Worm (Caenorhabditis elegans) whole organism, mixed stage, embryonic: ENCODE results near the gene Y113G7A.22.
A peak's percentile ranks its signal among the peaks of the same experiment; 100 is the strongest.

Experiments used
- bed-3 ChIP-seq: fragments of 200-800 bp; sonication (Bioruptor generic); optimal IDR thresholded peaks from 3 replicates; lab custom pipeline; 2018; ENCODE audit warnings: mild to moderate bottlenecking, missing genetic modification characterization, moderate library complexity, missing compliant biosample characterization
- ces-1 ChIP-seq: fragments of 150-350 bp; optimal IDR thresholded peaks from 2 replicates; lab custom pipeline; 2014; ENCODE audit warnings: missing biosample characterization, missing genetic modification reagents, missing genetic modification characterization
- lin-32 ChIP-seq: fragments of 200-800 bp; sonication (Bioruptor generic); optimal IDR thresholded peaks from 2 replicates; lab custom pipeline; 2018; ENCODE audit warnings: mild to moderate bottlenecking, missing genetic modification characterization, missing compliant biosample characterization
- nhr-2 ChIP-seq: fragments of 150-350 bp; optimal IDR thresholded peaks from 2 replicates; lab custom pipeline; 2014; ENCODE audit warnings: missing biosample characterization, missing genetic modification characterization
- nhr-237 ChIP-seq: fragments of 150-350 bp; optimal IDR thresholded peaks from 2 replicates; lab custom pipeline; 2014; ENCODE audit warnings: missing biosample characterization, missing genetic modification characterization
- sem-2 ChIP-seq: fragments of 200-800 bp; sonication (Bioruptor generic); optimal IDR thresholded peaks from 2 replicates; lab custom pipeline; 2018; ENCODE audit warnings: mild to moderate bottlenecking, missing genetic modification characterization, missing compliant biosample characterization
- sptf-1 ChIP-seq: sonication (generic microtip); optimal IDR thresholded peaks from 2 replicates; lab custom pipeline; 2017; ENCODE audit warnings: mild to moderate bottlenecking, missing genetic modification characterization, moderate library complexity, missing compliant biosample characterization
- tbx-8 ChIP-seq: fragments of 200-800 bp; sonication (Bioruptor generic); optimal IDR thresholded peaks from 2 replicates; lab custom pipeline; 2018; ENCODE audit warnings: mild to moderate bottlenecking, missing genetic modification characterization, moderate library complexity, missing compliant biosample characterization
- unc-120 ChIP-seq: sonication (generic microtip); optimal IDR thresholded peaks from 2 replicates; lab custom pipeline; 2017; ENCODE audit warnings: missing genetic modification characterization, missing compliant biosample characterization; ENCODE audit not compliant: poor library complexity, severe bottlenecking
- unc-62 ChIP-seq: fragments of 150-350 bp; optimal IDR thresholded peaks from 2 replicates; lab custom pipeline; 2014; ENCODE audit warnings: missing biosample characterization, missing genetic modification reagents, missing genetic modification characterization
- zip-8 ChIP-seq: fragments of 150-350 bp; optimal IDR thresholded peaks from 2 replicates; lab custom pipeline; 2014; ENCODE audit warnings: missing biosample characterization, missing genetic modification characterization

The Y113G7A.22 gene

DNA sequence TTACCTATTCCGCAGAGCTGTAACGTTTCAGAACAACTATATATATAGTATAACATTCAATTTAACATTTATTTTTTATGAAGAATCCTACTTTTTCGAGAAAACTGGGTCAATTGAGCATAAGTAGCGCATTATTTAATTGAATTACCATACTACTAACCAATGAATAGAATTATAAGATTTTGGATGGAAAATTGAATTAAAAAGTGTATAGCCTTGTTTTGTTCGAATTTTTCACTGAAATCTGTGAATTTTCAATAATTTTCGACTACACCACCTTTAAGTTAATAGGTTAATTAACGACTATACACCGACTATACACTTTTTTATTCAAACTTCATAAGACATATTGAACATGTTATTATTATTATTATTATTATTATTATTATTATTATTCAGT is 41.2 kb downstream of the Y113G7A.22 start:
- no peak for TF ChIP-seq unc-120 (tag; lab: Kevin White, UChicago)
- TF ChIP-seq ces-1 (GFP tag; lab: Kevin White, UChicago): peak; percentile 69

DNA sequence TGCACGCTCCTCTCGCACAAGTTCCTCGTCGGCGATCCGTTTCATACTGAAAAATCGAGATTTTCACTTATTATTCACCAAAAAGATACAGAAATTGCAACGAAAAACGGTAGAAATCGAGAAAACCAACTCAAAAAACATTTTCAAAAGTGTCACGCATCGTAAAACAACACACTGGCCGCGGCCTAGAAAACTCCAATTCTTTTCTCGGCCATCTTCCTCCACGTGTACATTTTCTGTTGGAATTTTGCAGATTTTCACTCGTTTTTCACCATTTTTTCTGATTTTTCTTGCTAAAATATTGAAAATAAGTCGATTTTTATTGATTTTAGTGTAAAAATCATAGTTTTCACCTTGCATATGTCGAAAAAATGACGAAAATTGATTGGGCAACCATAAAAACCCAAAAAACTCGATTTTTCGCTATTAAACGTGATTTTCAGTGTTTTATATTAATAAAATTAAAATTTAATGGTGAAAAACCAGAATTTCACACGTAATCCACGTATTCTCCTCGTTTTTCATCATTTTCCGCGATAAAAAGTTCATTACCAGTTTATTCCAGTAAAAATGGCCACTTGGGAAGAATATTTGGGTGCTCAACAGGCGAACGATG is 44.3 kb downstream of the Y113G7A.22 start, which contains the start of the genes dcs-1 and sec-23:
TSS of gene dcs-1 (minus strand) at position 46 of the 616 bp plus-strand sequence.
TSS of gene sec-23 (plus strand) at position 566 of the 616 bp plus-strand sequence.
- peak; percentile 20 for TF ChIP-seq sptf-1
- no peak for TF ChIP-seq zip-8
- no peak for TF ChIP-seq nhr-237
- TF ChIP-seq, all 35 proteins: peak for 1

DNA sequence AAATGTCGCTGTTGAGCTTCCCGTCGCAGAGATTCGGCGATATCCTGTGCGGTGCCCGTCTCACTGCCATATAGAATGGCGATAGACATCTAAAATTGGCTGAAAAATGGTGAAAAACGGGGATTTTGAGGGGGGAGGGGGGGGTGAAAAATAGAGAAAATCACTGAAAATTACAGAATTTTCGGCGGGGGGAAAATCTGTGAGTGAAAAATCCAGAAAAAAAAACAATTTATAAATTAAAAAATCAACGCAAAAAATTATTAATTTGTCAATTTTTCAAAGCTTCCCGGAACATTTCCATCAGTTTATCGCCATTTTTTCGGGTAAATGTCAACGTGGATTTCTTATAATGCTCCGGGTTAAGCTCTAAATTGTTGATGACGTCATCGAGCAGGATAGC is 47.5 kb downstream of the Y113G7A.22 start, which contains the start of gene fre-1:
TSS of gene fre-1 (minus strand) at position 101 of the 400 bp plus-strand sequence.
- no peak for TF ChIP-seq tbx-8 (GFP tag; lab: Kevin White, UChicago)
- TF ChIP-seq sem-2: no peak
- peak; percentile 46 for TF ChIP-seq zip-8
- TF ChIP-seq unc-62 (GFP tag; lab: Kevin White, UChicago): no peak
- TF ChIP-seq nhr-2 (tag; lab: Kevin White, UChicago): no peak
- TF ChIP-seq bed-3 (GFP tag; lab: Kevin White, UChicago): no peak
- TF ChIP-seq lin-32 (GFP tag; lab: Kevin White, UChicago): no peak
- TF ChIP-seq, all 35 proteins: peak for 1
